Fruit fly (Drosophila melanogaster) whole organism, prepupa: ENCODE data around the gene CG14300.

Source experiments
- Blimp-1 ChIP-seq: fragments of 200-800 bp; sonication (Bioruptor generic); optimal IDR thresholded peaks from 3 replicates; lab custom pipeline; 2017; ENCODE audit warnings: missing biosample characterization, missing genetic modification characterization, mild to moderate bottlenecking, moderate library complexity, missing genetic modification reagents
- CG10631 ChIP-seq: fragments of 200-800 bp; sonication (Bioruptor generic); optimal IDR thresholded peaks from 2 replicates; lab custom pipeline; 2016; ENCODE audit warnings: missing biosample characterization, missing genetic modification characterization
- CG11294 ChIP-seq: fragments of 200-800 bp; sonication (Bioruptor generic); IDR thresholded peaks from 2 replicates; pipeline ENCODE4 v1.3.6; 2022; ENCODE audit warnings: missing biosample characterization, missing genetic modification characterization
- CG11762 ChIP-seq: fragments of 200-800 bp; sonication (Bioruptor generic); optimal IDR thresholded peaks from 3 replicates; lab custom pipeline; 2016; ENCODE audit warnings: missing biosample characterization, missing genetic modification characterization; ENCODE audit not compliant: insufficient read depth
- CG11902 ChIP-seq: fragments of 200-800 bp; sonication (Bioruptor generic); optimal IDR thresholded peaks from 3 replicates; lab custom pipeline; 2016; ENCODE audit warnings: missing biosample characterization, missing genetic modification characterization
- CG15336 ChIP-seq: fragments of 200-800 bp; sonication (Bioruptor generic); IDR thresholded peaks from 2 replicates; pipeline ENCODE4 v1.3.6; 2022; ENCODE audit warnings: missing biosample characterization, missing genetic modification characterization
- CG1621 ChIP-seq: fragments of 200-800 bp; sonication (Bioruptor generic); optimal IDR thresholded peaks from 3 replicates; lab custom pipeline; 2018; ENCODE audit warnings: missing biosample characterization, mild to moderate bottlenecking, missing genetic modification characterization
- CG16779 ChIP-seq: fragments of 200-800 bp; sonication (Bioruptor generic); optimal IDR thresholded peaks from 3 replicates; lab custom pipeline; 2017; ENCODE audit warnings: missing biosample characterization, mild to moderate bottlenecking, missing genetic modification characterization
- CG3032 ChIP-seq: fragments of 200-800 bp; optimal IDR thresholded peaks from 2 replicates; lab custom pipeline; 2019; ENCODE audit warnings: missing biosample characterization, mild to moderate bottlenecking, missing genetic modification characterization, moderate library complexity
- CG31627 ChIP-seq: fragments of 200-800 bp; sonication (Bioruptor generic); optimal IDR thresholded peaks from 3 replicates; lab custom pipeline; 2016; ENCODE audit warnings: missing biosample characterization, missing genetic modification characterization
- CG32006 ChIP-seq: fragments of 200-800 bp; sonication (Bioruptor generic); optimal IDR thresholded peaks from 3 replicates; lab custom pipeline; 2017; ENCODE audit warnings: missing biosample characterization, mild to moderate bottlenecking, missing genetic modification characterization
- CG34406 ChIP-seq: fragments of 200-800 bp; sonication (Bioruptor generic); optimal IDR thresholded peaks from 3 replicates; lab custom pipeline; 2016; ENCODE audit warnings: missing biosample characterization, missing genetic modification characterization
- CG3919 ChIP-seq: fragments of 200-800 bp; sonication (Bioruptor generic); optimal IDR thresholded peaks from 3 replicates; lab custom pipeline; 2016; ENCODE audit warnings: missing biosample characterization, missing genetic modification characterization
- CG4318 ChIP-seq: fragments of 200-800 bp; sonication (Bioruptor generic); optimal IDR thresholded peaks from 3 replicates; lab custom pipeline; 2017; ENCODE audit warnings: missing biosample characterization, mild to moderate bottlenecking, missing genetic modification characterization
- CG6163 ChIP-seq: fragments of 200-800 bp; sonication (Bioruptor generic); IDR thresholded peaks from 3 replicates; pipeline ENCODE4 v1.3.6; 2022; ENCODE audit warnings: missing biosample characterization, missing genetic modification characterization
- CG6276 ChIP-seq: fragments of 200-800 bp; sonication (Bioruptor generic); optimal IDR thresholded peaks from 2 replicates; lab custom pipeline; 2017; ENCODE audit warnings: missing biosample characterization, mild to moderate bottlenecking, missing genetic modification characterization
- CG6792 ChIP-seq: fragments of 200-800 bp; sonication (Bioruptor generic); optimal IDR thresholded peaks from 3 replicates; lab custom pipeline; 2016; ENCODE audit warnings: missing biosample characterization, missing genetic modification characterization
- CG6808 ChIP-seq: fragments of 200-800 bp; sonication (Bioruptor generic); optimal IDR thresholded peaks from 3 replicates; lab custom pipeline; 2017; ENCODE audit warnings: missing biosample characterization, missing genetic modification characterization, mild to moderate bottlenecking, moderate library complexity, missing genetic modification reagents
- CG7368 ChIP-seq: fragments of 200-800 bp; sonication (Bioruptor generic); optimal IDR thresholded peaks from 3 replicates; lab custom pipeline; 2016; ENCODE audit warnings: missing biosample characterization, missing genetic modification characterization
- CG8119 ChIP-seq: fragments of 200-800 bp; sonication (Bioruptor generic); IDR thresholded peaks from 3 replicates; pipeline ENCODE4 v1.3.6; 2022; ENCODE audit warnings: missing biosample characterization, missing genetic modification characterization
- CG8319 ChIP-seq: fragments of 200-800 bp; sonication (Bioruptor generic); optimal IDR thresholded peaks from 3 replicates; lab custom pipeline; 2016; ENCODE audit warnings: missing biosample characterization, missing genetic modification characterization
- CG8632 ChIP-seq: fragments of 200-800 bp; sonication (Bioruptor generic); optimal IDR thresholded peaks from 3 replicates; lab custom pipeline; 2016; ENCODE audit warnings: missing biosample characterization, missing genetic modification characterization
- CG9139 ChIP-seq: fragments of 200-800 bp; sonication (Bioruptor generic); optimal IDR thresholded peaks from 3 replicates; lab custom pipeline; 2017; ENCODE audit warnings: missing biosample characterization, mild to moderate bottlenecking, missing genetic modification characterization
- Eip75B ChIP-seq: fragments of 200-800 bp; sonication (Bioruptor generic); optimal IDR thresholded peaks from 3 replicates; lab custom pipeline; 2016; ENCODE audit warnings: missing biosample characterization, missing genetic modification characterization
- Eip78C ChIP-seq: fragments of 200-800 bp; sonication (Bioruptor generic); peaks from one replicate; lab custom pipeline; 2016; ENCODE audit warnings: missing biosample characterization, missing genetic modification characterization
- Ets21C ChIP-seq: fragments of 200-800 bp; sonication (Bioruptor generic); optimal IDR thresholded peaks from 3 replicates; lab custom pipeline; 2016; ENCODE audit warnings: missing biosample characterization, missing genetic modification characterization
- Gug ChIP-seq: fragments of 200-800 bp; sonication (Bioruptor generic); IDR thresholded peaks from 2 replicates; pipeline ENCODE4 v1.3.6; 2022; ENCODE audit warnings: missing biosample characterization, missing genetic modification characterization
- Hr39 ChIP-seq: fragments of 200-800 bp; sonication (Bioruptor generic); optimal IDR thresholded peaks from 2 replicates; lab custom pipeline; 2016; ENCODE audit warnings: missing biosample characterization, missing genetic modification characterization
- Hr4 ChIP-seq: fragments of 200-800 bp; sonication (Bioruptor generic); optimal IDR thresholded peaks from 3 replicates; lab custom pipeline; 2016; ENCODE audit warnings: missing biosample characterization, missing genetic modification characterization
- Lpt ChIP-seq: fragments of 200-800 bp; sonication (Bioruptor generic); optimal IDR thresholded peaks from 3 replicates; lab custom pipeline; 2016; ENCODE audit warnings: missing biosample characterization, missing genetic modification characterization
- Sox102F ChIP-seq: fragments of 200-800 bp; sonication (Bioruptor generic); optimal IDR thresholded peaks from 2 replicates; lab custom pipeline; 2016; ENCODE audit warnings: missing biosample characterization, mild to moderate bottlenecking, missing genetic modification characterization
- achi ChIP-seq: fragments of 200-800 bp; sonication (Bioruptor generic); optimal IDR thresholded peaks from 3 replicates; lab custom pipeline; 2016; ENCODE audit warnings: missing biosample characterization, missing genetic modification characterization
- acj6 ChIP-seq: fragments of 200-800 bp; sonication (Bioruptor generic); optimal IDR thresholded peaks from 3 replicates; lab custom pipeline; 2016; ENCODE audit warnings: missing biosample characterization, missing genetic modification characterization
- cyc ChIP-seq: fragments of 200-800 bp; sonication (Bioruptor generic); optimal IDR thresholded peaks from 3 replicates; lab custom pipeline; 2016; ENCODE audit warnings: missing biosample characterization, missing genetic modification characterization
- dac ChIP-seq: fragments of 200-800 bp; sonication (Bioruptor generic); optimal IDR thresholded peaks from 2 replicates; lab custom pipeline; 2017; ENCODE audit warnings: missing biosample characterization, mild to moderate bottlenecking, missing genetic modification characterization
- dsx ChIP-seq: fragments of 200-800 bp; optimal IDR thresholded peaks from 3 replicates; lab custom pipeline; 2019; ENCODE audit warnings: missing biosample characterization, mild to moderate bottlenecking, missing genetic modification characterization, moderate library complexity; ENCODE audit not compliant: poor library complexity, severe bottlenecking
- eg ChIP-seq: fragments of 200-800 bp; sonication (Bioruptor generic); IDR thresholded peaks from 3 replicates; pipeline ENCODE4 v1.3.6; 2022; ENCODE audit warnings: missing biosample characterization, missing genetic modification characterization
- esn ChIP-seq: fragments of 200-800 bp; sonication (Bioruptor generic); optimal IDR thresholded peaks from 2 replicates; lab custom pipeline; 2016; ENCODE audit warnings: missing biosample characterization, mild to moderate bottlenecking, missing genetic modification characterization, moderate library complexity
- fd85E ChIP-seq: fragments of 200-800 bp; sonication (Bioruptor generic); optimal IDR thresholded peaks from 3 replicates; lab custom pipeline; 2016; ENCODE audit warnings: missing biosample characterization, missing genetic modification characterization
- lz ChIP-seq: fragments of 200-800 bp; sonication (Bioruptor generic); optimal IDR thresholded peaks from 3 replicates; lab custom pipeline; 2016; ENCODE audit warnings: missing biosample characterization, missing genetic modification characterization
- net ChIP-seq: fragments of 200-800 bp; sonication (Bioruptor generic); optimal IDR thresholded peaks from 3 replicates; lab custom pipeline; 2016; ENCODE audit warnings: missing biosample characterization, missing genetic modification characterization
- pdm3 ChIP-seq: fragments of 200-800 bp; sonication (Bioruptor generic); optimal IDR thresholded peaks from 3 replicates; lab custom pipeline; 2016; ENCODE audit warnings: missing biosample characterization, missing genetic modification characterization
- salr ChIP-seq, 2 experiments: fragments of 200-800 bp; sonication (Bioruptor generic); optimal IDR thresholded peaks; 3 replicates each; lab custom pipeline; 2016 to 2018; ENCODE audit warnings: missing biosample characterization in 2 of 2, missing genetic modification characterization in 2 of 2, mild to moderate bottlenecking in 1 of 2
- spab ChIP-seq: fragments of 200-800 bp; sonication (Bioruptor generic); optimal IDR thresholded peaks from 2 replicates; lab custom pipeline; 2017; ENCODE audit warnings: missing biosample characterization, mild to moderate bottlenecking, missing genetic modification characterization, missing genetic modification reagents
- ss ChIP-seq, 2 experiments: fragments of 200-800 bp; sonication (Bioruptor generic); optimal IDR thresholded peaks; 2 replicates in 1 of 2; 3 replicates in 1 of 2; lab custom pipeline; 2017 to 2018; ENCODE audit warnings: mild to moderate bottlenecking in 2 of 2, missing biosample characterization in 2 of 2, missing genetic modification characterization in 2 of 2, moderate library complexity in 1 of 2
- svp ChIP-seq: fragments of 200-800 bp; sonication (Bioruptor generic); peaks from one replicate; lab custom pipeline; 2016; ENCODE audit warnings: missing biosample characterization, missing genetic modification characterization
- topi ChIP-seq: fragments of 200-800 bp; sonication (Bioruptor generic); optimal IDR thresholded peaks from 3 replicates; lab custom pipeline; 2016; ENCODE audit warnings: missing biosample characterization, missing genetic modification characterization
- vri ChIP-seq: fragments of 200-800 bp; sonication (Bioruptor generic); optimal IDR thresholded peaks from 3 replicates; lab custom pipeline; 2016; ENCODE audit warnings: missing biosample characterization, mild to moderate bottlenecking, missing genetic modification characterization

CG14300 gene

DNA sequence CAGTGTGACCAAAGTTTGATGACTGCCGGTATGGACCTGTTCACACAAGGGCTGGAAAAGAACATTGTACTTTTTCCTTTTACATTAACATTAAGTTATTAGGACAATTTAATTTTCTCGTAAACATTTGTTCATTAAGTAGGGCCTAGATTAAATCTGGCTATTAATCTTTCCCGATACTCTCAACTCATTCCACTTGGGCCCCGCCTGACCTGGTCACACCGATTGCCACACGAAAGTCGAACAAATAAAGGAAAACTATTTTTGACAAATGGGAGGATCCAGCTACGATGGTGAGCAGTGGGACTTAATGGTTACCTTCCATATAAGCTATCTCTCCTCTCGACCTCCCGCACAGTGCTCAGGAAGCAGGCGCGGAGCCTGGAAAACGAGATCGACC is 30.0 kb downstream of the CG14300 start, which contains the start of the genes Cpsf73 and Gos28 (continued):
- TF ChIP-seq svp (GFP tag; lab: Kevin White, UChicago) (no peak), esn (GFP tag; lab: Kevin White, UChicago) (peak; percentile 34), CG1621 (no peak), dsx (peak; percentile 7), CG8632 (GFP tag; lab: Kevin White, UChicago) (no peak), Lpt (GFP tag; lab: Kevin White, UChicago) (no peak), CG6792 (GFP tag; lab: Kevin White, UChicago) (no peak), CG11762 (no peak), Ets21C (GFP tag; lab: Kevin White, UChicago) (no peak), CG8119 (GFP tag; lab: Robert Waterston, UW) (no peak), fd85E (GFP tag; lab: Kevin White, UChicago) (no peak), CG15336 (no peak), CG6808 (GFP tag; lab: Kevin White, UChicago) (no peak), CG3032 (tag; lab: Kevin White, UChicago) (no peak), CG31627 (peak; percentile 19), spab (GFP tag; lab: Kevin White, UChicago) (no peak), CG8319 (GFP tag; lab: Kevin White, UChicago) (no peak), CG11294 (GFP tag; lab: Robert Waterston, UW) (no peak), pdm3 (GFP tag; lab: Kevin White, UChicago) (no peak), acj6 (no peak)

- TF ChIP-seq eg (GFP tag; lab: Robert Waterston, UW): peak; percentile 76
- TF ChIP-seq CG16779 (tag; lab: Kevin White, UChicago): no peak
- TF ChIP-seq pdm3 (GFP tag; lab: Kevin White, UChicago): peak; percentile 90
- TF ChIP-seq CG6276 (GFP tag; lab: Kevin White, UChicago): no peak
- TF ChIP-seq topi (GFP tag; lab: Kevin White, UChicago): peak; percentile 83
- peak; percentile 75 for TF ChIP-seq CG6163
- peak; percentile 77 for TF ChIP-seq CG32006 (GFP tag; lab: Kevin White, UChicago)
- peak; percentile 85 for TF ChIP-seq CG10631 (GFP tag; lab: Kevin White, UChicago)
- peak; percentile 66 for TF ChIP-seq CG1621
- no peak for TF ChIP-seq CG9139 (GFP tag; lab: Kevin White, UChicago)
- TF ChIP-seq Hr4 (GFP tag; lab: Kevin White, UChicago): peak; percentile 84
- TF ChIP-seq Sox102F (GFP tag; lab: Kevin White, UChicago): no peak
- TF ChIP-seq Blimp-1: no peak
- TF ChIP-seq Hr39 (GFP tag; lab: Kevin White, UChicago): peak; percentile 89
- TF ChIP-seq lz (GFP tag; lab: Kevin White, UChicago): peak; percentile 86
- TF ChIP-seq spab (GFP tag; lab: Kevin White, UChicago): no peak
- TF ChIP-seq CG8319 (GFP tag; lab: Kevin White, UChicago): peak; percentile 76
- peak; percentile 87 for TF ChIP-seq svp (GFP tag; lab: Kevin White, UChicago)
- TF ChIP-seq Eip75B (GFP tag; lab: Kevin White, UChicago): peak; percentile 78
- no peak for TF ChIP-seq CG4318 (GFP tag; lab: Kevin White, UChicago)
- TF ChIP-seq achi: peak; percentile 76
- peak; percentile 79 for TF ChIP-seq CG3032 (tag; lab: Kevin White, UChicago)
- TF ChIP-seq vri: peak; percentile 89
- TF ChIP-seq CG31627: peak; percentile 89
- TF ChIP-seq dac: peak; percentile 45
- peak; percentile 55 for TF ChIP-seq Lpt (GFP tag; lab: Kevin White, UChicago)
- peak; percentile 75 for TF ChIP-seq CG6792 (GFP tag; lab: Kevin White, UChicago)
- peak; percentile 83 for TF ChIP-seq CG3919 (GFP tag; lab: Kevin White, UChicago)
- peak; percentile 88 for TF ChIP-seq cyc (GFP tag; lab: Kevin White, UChicago)
- peak in 1 of 2 experiments; percentile 65 for TF ChIP-seq ss (GFP tag; optimal IDR thresholded peaks at IDR 0.05; lab: Kevin White, UChicago)
- TF ChIP-seq Eip78C (GFP tag; lab: Kevin White, UChicago): peak; percentile 93
- TF ChIP-seq CG7368 (GFP tag; lab: Kevin White, UChicago): peak; percentile 66
- peak; percentile 67 for TF ChIP-seq Gug (GFP tag; lab: Robert Waterston, UW)
- TF ChIP-seq CG6808 (GFP tag; lab: Kevin White, UChicago): no peak
- peak; percentile 75 for TF ChIP-seq net (GFP tag; lab: Kevin White, UChicago)
- peak; percentile 69 for TF ChIP-seq CG34406 (GFP tag; lab: Kevin White, UChicago)
- TF ChIP-seq salr (GFP tag; optimal IDR thresholded peaks at IDR 0.05; lab: Kevin White, UChicago): peak in 1 of 2 experiments; percentile 44
- TF ChIP-seq CG11902 (GFP tag; lab: Kevin White, UChicago): peak; percentile 70
Measured at dm6 chr3R:18658945-18659642, 34.4 kb downstream of the CG14300 start, which contains the start of the genes CG31224 and CstF64. Gene CG31224, minus strand, starts transcription at chr3R:18659309. Gene CstF64, plus strand, starts transcription at chr3R:18659618.
